Fruit fly (Drosophila melanogaster): ENCODE measurements around the gene CG14671.

dm6 chr3R:5594878-5595277 is 30.3 kb upstream of the CG14671 start:
- no peak for TF ChIP-seq CG8478 (optimal IDR thresholded peaks at IDR 0.05)
- no peak for TF ChIP-seq CTCF (optimal IDR thresholded peaks at IDR 0.05)
